Worm (Caenorhabditis elegans): ENCODE data around the gene ttbk-5.

Gene ttbk-5

ce11 chrIV:10085401-10086187, 4.9 kb upstream of the ttbk-5 start, which contains the start of the genes col-2 and ndc-80:
TSS of gene col-2 (minus strand) at chrIV:10085451.
TSS of gene ndc-80 (plus strand) at chrIV:10086137.
- TF ChIP-seq C04F5.9 (tag; optimal IDR thresholded peaks at IDR 0.05) (no peak), hpl-2 (GFP tag; optimal IDR thresholded peaks at IDR 0.05) (no peak), Y116A8C.19 (tag; optimal IDR thresholded peaks at IDR 0.05; ENCODE audit: borderline replicate concordance) (no peak), tbx-2 (tag; optimal IDR thresholded peaks at IDR 0.05) (peak; percentile 61), nhr-20 (tag; optimal IDR thresholded peaks at IDR 0.05) (peak; percentile 71), zip-4 (GFP tag; optimal IDR thresholded peaks at IDR 0.05) (no peak), nhr-84 (tag; optimal IDR thresholded peaks at IDR 0.05) (no peak), lin-35 (GFP tag; optimal IDR thresholded peaks at IDR 0.05) (peak; percentile 85 to 95), mep-1 (tag; optimal IDR thresholded peaks at IDR 0.05) (peak; percentile 82), ceh-88 (GFP tag; IDR thresholded peaks at IDR 0.05) (no peak; the same call in 1 of the 2 replicates), lsy-2 (tag; optimal IDR thresholded peaks at IDR 0.05) (peak; percentile 69 to 92), nhr-90 (tag; optimal IDR thresholded peaks at IDR 0.05; ENCODE audit: poor library complexity) (peak; percentile 67), fkh-4 (tag; optimal IDR thresholded peaks at IDR 0.05; ENCODE audit: borderline replicate concordance) (no peak), ceh-90 (tag; optimal IDR thresholded peaks at IDR 0.05) (no peak), unc-130 (tag; optimal IDR thresholded peaks at IDR 0.05) (no peak), ama-1 (optimal IDR thresholded peaks at IDR 0.05) (no peak), xbp-1 (tag; optimal IDR thresholded peaks at IDR 0.05) (peak; percentile 71), pag-3 (tag; optimal IDR thresholded peaks at IDR 0.05; ENCODE audit: borderline replicate concordance, insufficient read depth) (no peak), C16A3.4 (tag; optimal IDR thresholded peaks at IDR 0.05) (peak; percentile 93), aha-1 (tag; optimal IDR thresholded peaks at IDR 0.05) (no peak), egl-13 (tag; optimal IDR thresholded peaks at IDR 0.05) (no peak), fkh-8 (tag; optimal IDR thresholded peaks at IDR 0.05) (peak; percentile 49), ceh-8 (GFP tag; optimal IDR thresholded peaks at IDR 0.05) (no peak), unc-86 (tag; optimal IDR thresholded peaks at IDR 0.05) (peak; percentile 38), vab-15 (tag; optimal IDR thresholded peaks at IDR 0.05) (peak; percentile 92), hlh-4 (tag; optimal IDR thresholded peaks at IDR 0.05) (no peak), lir-3 (tag; optimal IDR thresholded peaks at IDR 0.05; ENCODE audit: poor library complexity) (peak; percentile 77), skn-1 (tag; optimal IDR thresholded peaks at IDR 0.05) (peak; percentile 70), ztf-4 (tag; optimal IDR thresholded peaks at IDR 0.05) (no peak), egl-27 (tag; optimal IDR thresholded peaks at IDR 0.05) (no peak), lin-13 (GFP tag; optimal IDR thresholded peaks at IDR 0.05) (peak; percentile 71), efl-1 (optimal IDR thresholded peaks at IDR 0.05) (peak; percentile 91 to 94), efl-1 (GFP tag; optimal IDR thresholded peaks at IDR 0.05 in 1 of 2) (peak; percentile 88 to 99), blmp-1 (tag; optimal IDR thresholded peaks at IDR 0.05) (peak; percentile 71), nhr-77 (tag; optimal IDR thresholded peaks at IDR 0.05) (peak; percentile 73), hlh-17 (GFP tag; optimal IDR thresholded peaks at IDR 0.05; ENCODE audit: borderline replicate concordance) (no peak), aly-2 (tag; optimal IDR thresholded peaks at IDR 0.05) (no peak), fkh-10 (GFP tag; optimal IDR thresholded peaks at IDR 0.05) (no peak), nhr-71 (tag; optimal IDR thresholded peaks at IDR 0.05) (peak; percentile 83), ceh-63 (GFP tag; optimal IDR thresholded peaks at IDR 0.05) (no peak), lin-15B (tag; optimal IDR thresholded peaks at IDR 0.05) (peak; percentile 87), dsc-1 (tag; optimal IDR thresholded peaks at IDR 0.05) (peak; percentile 28), unc-98 (GFP tag; IDR thresholded peaks at IDR 0.05) (no peak), sup-37 (GFP tag; optimal IDR thresholded peaks at IDR 0.05) (no peak), lin-14 (GFP tag; optimal IDR thresholded peaks at IDR 0.05) (peak; percentile 79), lin-39 (tag; optimal IDR thresholded peaks at IDR 0.05) (no peak), tlp-1 (tag; optimal IDR thresholded peaks at IDR 0.05) (no peak), jun-1 (tag; optimal IDR thresholded peaks at IDR 0.05) (no peak), ceh-82 (tag; optimal IDR thresholded peaks at IDR 0.05) (peak in 2 of 3 experiments; percentile 36 to 80), C34B4.2 (tag; optimal IDR thresholded peaks at IDR 0.05) (no peak), elt-2 (tag; optimal IDR thresholded peaks at IDR 0.05) (no peak)
